Worm (Caenorhabditis elegans): ENCODE data around the gene T07D1.3.

T07D1.3 gene

DNA sequence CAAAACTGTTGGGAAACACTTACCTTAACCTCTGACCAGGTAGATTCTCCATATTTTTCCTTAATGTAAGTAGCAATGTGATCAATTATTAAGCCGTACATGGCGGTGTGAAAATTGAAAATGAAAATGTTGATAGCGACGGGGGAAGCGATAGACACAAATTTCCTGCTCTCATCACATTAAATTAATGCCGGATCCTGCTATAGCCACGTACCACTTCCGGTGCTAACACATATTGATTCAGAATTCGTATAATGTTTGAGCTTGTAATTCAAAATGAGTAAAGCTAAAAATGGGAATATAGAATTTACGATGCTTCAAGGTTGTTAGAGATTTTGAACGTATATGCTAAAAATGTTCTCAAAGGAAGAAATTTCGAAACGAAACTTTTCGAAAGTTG, 15.8 kb downstream of the T07D1.3 start, which contains the start of gene gcy-31:
Gene gcy-31 (minus strand): TSS at position 101 of the 400 bp plus-strand sequence.
- no peak for TF ChIP-seq ceh-44 (GFP tag; IDR thresholded peaks at IDR 0.05)
- TF ChIP-seq hlh-11 (tag; optimal IDR thresholded peaks at IDR 0.05) = no peak
- peak; percentile 63 for TF ChIP-seq aha-1 (tag)

ce11 chrX:2426932-2427331, 16.3 kb downstream of the T07D1.3 start:
- TF ChIP-seq pqm-1 (tag; optimal IDR thresholded peaks at IDR 0.05) = no peak

DNA sequence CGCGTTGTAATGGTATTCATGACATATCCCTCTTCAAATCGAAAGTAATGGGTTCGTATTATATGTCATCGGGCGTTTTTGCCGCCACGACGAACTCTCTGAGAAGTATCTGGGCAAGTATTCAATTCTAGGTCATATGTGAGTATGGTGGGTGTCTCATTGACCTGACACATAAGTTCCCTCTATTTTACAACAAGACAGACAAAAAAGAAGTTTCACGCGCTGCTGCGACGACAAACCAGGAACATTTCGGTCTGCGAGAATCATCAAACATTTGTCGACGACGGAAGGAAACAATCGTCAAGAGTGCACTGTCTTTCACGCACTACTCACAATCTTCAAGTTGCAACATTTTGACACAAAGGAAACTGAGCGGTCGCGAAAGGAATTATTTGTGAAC, 17.9 kb downstream of the T07D1.3 start:
- TF ChIP-seq hif-1 (tag; optimal IDR thresholded peaks at IDR 0.05) (no peak), cey-2 (tag; optimal IDR thresholded peaks at IDR 0.05; ENCODE audit: borderline replicate concordance, insufficient read depth) (no peak), dve-1 (tag; optimal IDR thresholded peaks at IDR 0.05; ENCODE audit: insufficient read depth) (no peak), nhr-42 (GFP tag; IDR thresholded peaks at IDR 0.05) (no peak), zfp-2 (tag; optimal IDR thresholded peaks at IDR 0.05) (no peak), mdl-1 (tag; optimal IDR thresholded peaks at IDR 0.05) (no peak), tra-1 (GFP tag; IDR thresholded peaks at IDR 0.05) (no peak), nhr-41 (GFP tag; IDR thresholded peaks at IDR 0.05) (no peak), fos-1 (tag; optimal IDR thresholded peaks at IDR 0.05) (no peak), lin-1 (GFP tag; IDR thresholded peaks at IDR 0.05) (no peak), mdt-29 (GFP tag; IDR thresholded peaks at IDR 0.05) (no peak), dmd-9 (GFP tag; IDR thresholded peaks at IDR 0.05) (no peak), duxl-1 (tag; optimal IDR thresholded peaks at IDR 0.05; ENCODE audit: poor library complexity) (no peak), D1046.2 (GFP tag; IDR thresholded peaks at IDR 0.05) (no peak), nhr-11 (tag; optimal IDR thresholded peaks at IDR 0.05) (no peak), unc-62 (GFP tag; optimal IDR thresholded peaks at IDR 0.05 in 1 of 2) (peak in 1 of 2 experiments; percentile 92), unc-62 (tag; optimal IDR thresholded peaks at IDR 0.05) (no peak), hlh-11 (tag; optimal IDR thresholded peaks at IDR 0.05) (no peak), dmd-6 (GFP tag; IDR thresholded peaks at IDR 0.05) (peak; percentile 32), hlh-30 (tag; optimal IDR thresholded peaks at IDR 0.05; ENCODE audit: insufficient read depth) (peak; percentile 6), nhr-28 (tag; optimal IDR thresholded peaks at IDR 0.05) (peak; percentile 2), nhr-237 (tag; optimal IDR thresholded peaks at IDR 0.05) (no peak), ces-1 (GFP tag; optimal IDR thresholded peaks at IDR 0.05) (no peak), zip-11 (GFP tag; IDR thresholded peaks at IDR 0.05) (no peak), mes-2 (tag; optimal IDR thresholded peaks at IDR 0.05; ENCODE audit: poor library complexity, severe bottlenecking) (no peak), mep-1 (tag; optimal IDR thresholded peaks at IDR 0.05) (no peak)

- TF ChIP-seq hlh-11 (tag; optimal IDR thresholded peaks at IDR 0.05) (peak; percentile 60), T20F7.1 (GFP tag; optimal IDR thresholded peaks at IDR 0.05) (no peak), tag-97 (GFP tag; IDR thresholded peaks at IDR 0.05) (no peak), nhr-48 (tag; optimal IDR thresholded peaks at IDR 0.05) (peak; percentile 60), php-3 (GFP tag; IDR thresholded peaks at IDR 0.05) (peak; percentile 11; the same call in 1 of the 2 replicates), T26A8.4 (GFP tag; IDR thresholded peaks at IDR 0.05) (no peak), zag-1 (tag; optimal IDR thresholded peaks at IDR 0.05) (no peak), hif-1 (tag; optimal IDR thresholded peaks at IDR 0.05) (no peak), zfp-2 (tag; optimal IDR thresholded peaks at IDR 0.05) (no peak), F10B5.3 (tag; optimal IDR thresholded peaks at IDR 0.05) (no peak), mxl-2 (GFP tag; conservative IDR thresholded peaks at IDR 0.05) (no peak), Y75B8A.6 (GFP tag; IDR thresholded peaks at IDR 0.05) (no peak), nhr-102 (tag; optimal IDR thresholded peaks at IDR 0.05) (no peak), dmd-9 (GFP tag; IDR thresholded peaks at IDR 0.05) (no peak), dve-1 (tag; optimal IDR thresholded peaks at IDR 0.05; ENCODE audit: insufficient read depth) (no peak), skn-1 (tag; optimal IDR thresholded peaks at IDR 0.05) (no peak), duxl-1 (tag; optimal IDR thresholded peaks at IDR 0.05; ENCODE audit: poor library complexity) (no peak), aha-1 (tag) (peak; percentile 16), dmd-6 (GFP tag; IDR thresholded peaks at IDR 0.05) (peak; percentile 96), daf-16 (GFP tag; optimal IDR thresholded peaks at IDR 0.05) (peak in 1 of 2 experiments; percentile 38), daf-16 (tag; optimal IDR thresholded peaks at IDR 0.05) (no peak), tra-1 (GFP tag; IDR thresholded peaks at IDR 0.05) (peak; percentile 90), snpc-4 (tag; optimal IDR thresholded peaks at IDR 0.05) (no peak)
Observed at ce11 chrX:2422123-2422522, 21.1 kb downstream of the T07D1.3 start.

All from whole organism, L4 larva.